Worm (Caenorhabditis elegans) whole organism, L4 larva: ENCODE data around the gene fbxa-9.

Source experiments
- D1046.2 ChIP-seq: fragments of 200-800 bp; sonication (Bioruptor generic); IDR thresholded peaks from 2 replicates; pipeline ENCODE4 v1.3.6; 2022; ENCODE audit warnings: missing genetic modification characterization, missing compliant biosample characterization
- F10B5.3 ChIP-seq: sonication (generic microtip); optimal IDR thresholded peaks from 2 replicates; lab custom pipeline; 2016; ENCODE audit warnings: mild to moderate bottlenecking, missing genetic modification characterization, missing compliant biosample characterization
- F37D6.2 ChIP-seq: sonication (generic microtip); optimal IDR thresholded peaks from 2 replicates; lab custom pipeline; 2016; ENCODE audit warnings: mild to moderate bottlenecking, missing genetic modification characterization, missing compliant biosample characterization
- F44E2.7 ChIP-seq: fragments of 200-800 bp; sonication (Bioruptor generic); IDR thresholded peaks from 2 replicates; pipeline ENCODE4 v2.1.2; 2022; ENCODE audit warnings: missing genetic modification characterization, missing compliant biosample characterization
- R02D3.7 ChIP-seq: fragments of 150-350 bp; sonication (generic microtip); optimal IDR thresholded peaks from 3 replicates; lab custom pipeline; 2014; ENCODE audit warnings: missing biosample characterization, missing genetic modification characterization
- T26A8.4 ChIP-seq: fragments of 200-800 bp; sonication (Bioruptor generic); IDR thresholded peaks from 2 replicates; pipeline ENCODE4 v1.3.6; 2022; ENCODE audit warnings: missing genetic modification characterization, missing compliant biosample characterization
- Y105C5A.15 ChIP-seq: fragments of 200-800 bp; sonication (Bioruptor generic); IDR thresholded peaks from 2 replicates; pipeline ENCODE4 v1.3.6; 2022; ENCODE audit warnings: missing genetic modification characterization, missing compliant biosample characterization
- ZK546.5 ChIP-seq, 2 experiments: sonication (generic microtip); optimal IDR thresholded peaks; 2 replicates each; lab custom pipeline; 2017; ENCODE audit warnings: missing biosample characterization in 2 of 2, missing genetic modification characterization in 2 of 2
- aly-2 ChIP-seq: sonication (generic microtip); optimal IDR thresholded peaks from 2 replicates; lab custom pipeline; 2018; ENCODE audit warnings: missing biosample characterization, missing genetic modification characterization
- ama-1 ChIP-seq: fragments of 150-350 bp; optimal IDR thresholded peaks from 2 replicates; lab custom pipeline; 2014; ENCODE audit warnings: inconsistent platforms, mixed read lengths
- arid-1 ChIP-seq: fragments of 200-800 bp; sonication (Bioruptor generic); conservative IDR thresholded peaks from 2 replicates; pipeline ENCODE4 v1.3.6; 2022; ENCODE audit warnings: missing genetic modification reagents, missing genetic modification characterization, missing compliant biosample characterization
- attf-4 ChIP-seq: sonication (generic microtip); optimal IDR thresholded peaks from 3 replicates; lab custom pipeline; 2017; ENCODE audit warnings: missing biosample characterization, missing genetic modification characterization
- ceh-28 ChIP-seq: fragments of 150-350 bp; optimal IDR thresholded peaks from 2 replicates; lab custom pipeline; 2014; ENCODE audit warnings: missing biosample characterization, missing genetic modification reagents, missing genetic modification characterization
- ceh-44 ChIP-seq: fragments of 200-800 bp; sonication (Bioruptor generic); IDR thresholded peaks from 2 replicates; pipeline ENCODE4 v1.3.6; 2022; ENCODE audit warnings: missing genetic modification reagents, missing genetic modification characterization, missing compliant biosample characterization
- ceh-62 ChIP-seq: sonication (generic microtip); optimal IDR thresholded peaks from 2 replicates; lab custom pipeline; 2017; ENCODE audit warnings: missing biosample characterization, missing genetic modification characterization
- ces-1 ChIP-seq: fragments of 150-350 bp; sonication (generic microtip); optimal IDR thresholded peaks from 4 replicates; lab custom pipeline; 2014; ENCODE audit warnings: missing biosample characterization, missing genetic modification reagents, missing genetic modification characterization
- daf-19 ChIP-seq: fragments of 200-800 bp; sonication (Bioruptor generic); conservative IDR thresholded peaks from 2 replicates; pipeline ENCODE4 v1.3.6; 2022; ENCODE audit warnings: missing genetic modification characterization, missing compliant biosample characterization
- daf-8 ChIP-seq: fragments of 200-800 bp; sonication (Bioruptor generic); IDR thresholded peaks from 2 replicates; pipeline ENCODE4 v1.3.6; 2022; ENCODE audit warnings: missing genetic modification characterization, missing compliant biosample characterization
- dmd-6 ChIP-seq: fragments of 200-800 bp; sonication (Bioruptor generic); IDR thresholded peaks from 2 replicates; pipeline ENCODE4 v1.3.6; 2022; ENCODE audit warnings: missing genetic modification reagents, missing genetic modification characterization, missing compliant biosample characterization
- dpl-1 ChIP-seq: fragments of 150-350 bp; optimal IDR thresholded peaks from 2 replicates; lab custom pipeline; 2014; ENCODE audit warnings: missing biosample characterization, missing genetic modification reagents, missing genetic modification characterization
- egl-27 ChIP-seq: sonication (generic microtip); optimal IDR thresholded peaks from 3 replicates; lab custom pipeline; 2017; ENCODE audit warnings: missing biosample characterization, missing genetic modification reagents, missing genetic modification characterization
- egl-43 ChIP-seq: fragments of 200-800 bp; sonication (Bioruptor generic); IDR thresholded peaks from 2 replicates; pipeline ENCODE4 v1.3.6; 2022; ENCODE audit warnings: missing genetic modification reagents, missing genetic modification characterization, missing compliant biosample characterization
- hlh-30 ChIP-seq: sonication (generic microtip); optimal IDR thresholded peaks from 2 replicates; lab custom pipeline; 2017; ENCODE audit warnings: antibody characterized with exemption, mild to moderate bottlenecking, missing genetic modification characterization, missing compliant biosample characterization; ENCODE audit not compliant: insufficient read depth
- jun-1 ChIP-seq: fragments of 150-350 bp; optimal IDR thresholded peaks from 2 replicates; lab custom pipeline; 2014; ENCODE audit warnings: missing biosample characterization, missing genetic modification reagents, missing genetic modification characterization
- lin-15B ChIP-seq: fragments of 150-350 bp; sonication (generic microtip); optimal IDR thresholded peaks from 3 replicates; lab custom pipeline; 2014; ENCODE audit warnings: missing biosample characterization, missing genetic modification characterization
- lin-29 ChIP-seq: fragments of 200-800 bp; sonication (Bioruptor generic); IDR thresholded peaks from 2 replicates; pipeline ENCODE4 v1.3.6; 2022; ENCODE audit warnings: missing genetic modification reagents, missing genetic modification characterization, missing compliant biosample characterization
- lin-38 ChIP-seq: fragments of 200-800 bp; sonication (Bioruptor generic); IDR thresholded peaks from 2 replicates; pipeline ENCODE4 v1.3.6; 2022; ENCODE audit warnings: missing genetic modification reagents, missing genetic modification characterization, missing compliant biosample characterization
- lir-3 ChIP-seq: sonication (generic microtip); optimal IDR thresholded peaks from 2 replicates; lab custom pipeline; 2016; ENCODE audit warnings: mild to moderate bottlenecking, missing genetic modification characterization, missing compliant biosample characterization
- lsy-2 ChIP-seq, 2 experiments: fragments of 150-350 bp in 1 of 2; sonication (generic microtip) in 1 of 2; optimal IDR thresholded peaks; 2 replicates each; lab custom pipeline; 2014 to 2017; ENCODE audit warnings: missing biosample characterization in 2 of 2, missing genetic modification characterization in 2 of 2
- mes-2 ChIP-seq: sonication (generic microtip); optimal IDR thresholded peaks from 2 replicates; lab custom pipeline; 2016; ENCODE audit warnings: missing genotype, mild to moderate bottlenecking, missing genetic modification characterization, missing compliant biosample characterization; ENCODE audit not compliant: poor library complexity, severe bottlenecking
- mxl-2 ChIP-seq: fragments of 200-800 bp; sonication (Bioruptor generic); conservative IDR thresholded peaks from 2 replicates; pipeline ENCODE4 v1.3.6; 2022; ENCODE audit warnings: missing genetic modification reagents, missing genetic modification characterization, missing compliant biosample characterization
- mxl-3 ChIP-seq: fragments of 200-800 bp; sonication (Bioruptor generic); optimal IDR thresholded peaks from 2 replicates; lab custom pipeline; 2018; ENCODE audit warnings: mild to moderate bottlenecking, missing genetic modification characterization, missing compliant biosample characterization
- nhr-28 ChIP-seq: fragments of 150-350 bp; optimal IDR thresholded peaks from 2 replicates; lab custom pipeline; 2014; ENCODE audit warnings: missing biosample characterization, missing genetic modification characterization
- nhr-42 ChIP-seq: fragments of 200-800 bp; sonication (Bioruptor generic); IDR thresholded peaks from 2 replicates; pipeline ENCODE4 v1.3.6; 2022; ENCODE audit warnings: missing genetic modification characterization, missing compliant biosample characterization
- nhr-77 ChIP-seq: fragments of 150-350 bp; optimal IDR thresholded peaks from 2 replicates; lab custom pipeline; 2014; ENCODE audit warnings: missing biosample characterization, missing genetic modification characterization
- pha-4 ChIP-seq, 2 experiments: fragments of 150-350 bp in 1 of 2; fragments of 200-800 bp in 1 of 2; sonication (Bioruptor generic) in 1 of 2; IDR thresholded peaks in 1 of 2; optimal IDR thresholded peaks in 1 of 2; 2 replicates each; pipeline versions ENCODE4 v1.3.6 to Lab custom; 2014 to 2022; ENCODE audit warnings: missing genetic modification characterization in 2 of 2, missing genetic modification reagents in 2 of 2, missing biosample characterization in 1 of 2, missing compliant biosample characterization in 1 of 2
- php-3 ChIP-seq: fragments of 200-800 bp; sonication (Bioruptor generic); IDR thresholded peaks from 2 replicates; pipeline ENCODE4 v1.3.6; 2022; ENCODE audit warnings: missing genetic modification reagents, missing genetic modification characterization, missing compliant biosample characterization
- pqm-1 ChIP-seq: sonication (generic microtip); optimal IDR thresholded peaks from 2 replicates; lab custom pipeline; 2017; ENCODE audit warnings: missing biosample characterization, missing genetic modification characterization
- rbr-2 ChIP-seq: sonication (generic microtip); optimal IDR thresholded peaks from 2 replicates; lab custom pipeline; 2016; ENCODE audit warnings: missing genotype, missing genetic modification characterization, missing compliant biosample characterization
- saeg-2 ChIP-seq: fragments of 200-800 bp; sonication (Bioruptor generic); IDR thresholded peaks from 2 replicates; pipeline ENCODE4 v1.3.6; 2022; ENCODE audit warnings: missing genetic modification reagents, missing genetic modification characterization, missing compliant biosample characterization
- snpc-4 ChIP-seq: fragments of 150-350 bp; optimal IDR thresholded peaks from 2 replicates; lab custom pipeline; 2014; ENCODE audit warnings: missing biosample characterization, missing genetic modification characterization
- zag-1 ChIP-seq: fragments of 150-350 bp; optimal IDR thresholded peaks from 2 replicates; lab custom pipeline; 2014; ENCODE audit warnings: missing biosample characterization, missing genetic modification characterization

fbxa-9 gene

DNA sequence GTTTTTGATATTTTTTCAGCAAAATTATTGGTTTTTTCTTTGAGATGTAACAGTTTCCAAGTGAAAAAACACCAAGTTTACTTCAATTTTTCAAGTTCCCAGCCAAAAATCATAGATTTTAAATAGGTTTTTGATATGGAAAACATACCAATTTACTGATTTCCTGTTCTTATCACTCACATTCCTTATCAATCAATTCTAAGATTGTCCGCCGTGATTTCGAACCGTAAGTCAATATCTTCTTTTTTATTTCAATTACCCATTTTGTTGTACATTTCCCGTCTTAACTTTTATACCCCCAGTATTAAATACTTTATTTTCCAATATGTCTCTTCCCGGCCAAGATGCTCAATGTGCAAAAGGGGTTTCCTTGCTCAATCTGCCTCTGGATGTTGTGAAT is 42.0 kb upstream of the fbxa-9 start, which contains the start of gene fbxa-38:
fbxa-38 (plus strand) TSS at position 195 of the 400 bp plus-strand sequence.
- TF ChIP-seq nhr-77 (tag; lab: Kevin White, UChicago): no peak
- TF ChIP-seq attf-4 (tag; lab: Kevin White, UChicago): no peak
- no peak for TF ChIP-seq jun-1
- no peak for TF ChIP-seq F37D6.2 (tag; lab: Kevin White, UChicago)
- TF ChIP-seq Y105C5A.15 (GFP tag; lab: Robert Waterston, UW): no peak
- no peak for TF ChIP-seq pqm-1
- no peak for TF ChIP-seq ama-1 (lab: Kevin White, UChicago)
- no peak for TF ChIP-seq lin-38 (GFP tag; lab: Robert Waterston, UW)
- no peak for TF ChIP-seq F10B5.3 (tag; lab: Kevin White, UChicago)
- TF ChIP-seq nhr-28: no peak
- no peak for TF ChIP-seq aly-2 (tag; lab: Kevin White, UChicago)
- TF ChIP-seq ces-1: no peak
- no peak for TF ChIP-seq rbr-2
- no peak for TF ChIP-seq arid-1 (GFP tag; lab: Robert Waterston, UW)
- TF ChIP-seq saeg-2 (GFP tag; lab: Robert Waterston, UW): no peak
- no peak for TF ChIP-seq lir-3
- no peak for TF ChIP-seq ceh-44 (GFP tag; lab: Robert Waterston, UW)
- no peak for TF ChIP-seq ceh-28 (tag; lab: Kevin White, UChicago)

DNA sequence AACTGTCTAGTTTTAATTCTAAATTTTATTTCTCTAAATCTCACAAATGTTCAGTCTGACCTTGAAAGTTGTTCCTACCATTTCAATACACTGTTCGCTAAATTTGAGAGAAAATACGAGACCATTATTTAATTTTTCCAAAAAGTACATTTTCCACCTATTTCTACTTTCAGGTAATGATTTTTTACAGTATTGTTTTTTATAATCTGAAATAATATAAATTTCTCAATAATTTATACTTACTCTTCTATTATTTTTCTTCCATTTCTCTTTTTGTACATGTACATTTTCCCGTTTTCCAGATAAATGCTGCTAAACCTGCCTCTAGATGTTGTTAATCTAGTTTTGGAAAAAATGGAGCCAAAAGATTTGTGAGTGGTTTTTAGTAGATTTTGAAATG is 39.0 kb upstream of the fbxa-9 start, which contains the start of gene fbxa-62:
fbxa-62 (plus strand) TSS at position 301 of the 400 bp plus-strand sequence.
- TF ChIP-seq F37D6.2 (tag; lab: Kevin White, UChicago) (no peak), daf-8 (no peak), mxl-3 (GFP tag; lab: Kevin White, UChicago) (no peak), D1046.2 (GFP tag; lab: Robert Waterston, UW) (no peak), ceh-28 (tag; lab: Kevin White, UChicago) (no peak), pha-4 (GFP tag; IDR thresholded peaks at IDR 0.05; lab: Robert Waterston, UW) (no peak), pha-4 (tag; optimal IDR thresholded peaks at IDR 0.05; lab: Kevin White, UChicago) (no peak), ceh-62 (tag; lab: Kevin White, UChicago) (no peak), php-3 (no peak), daf-19 (GFP tag; lab: Robert Waterston, UW) (no peak), R02D3.7 (tag; lab: Kevin White, UChicago) (no peak), lsy-2 (tag; optimal IDR thresholded peaks at IDR 0.05; lab: Kevin White, UChicago) (no peak), dmd-6 (no peak), egl-27 (tag; lab: Kevin White, UChicago) (no peak), F44E2.7 (GFP tag; lab: Robert Waterston, UW) (no peak), F10B5.3 (tag; lab: Kevin White, UChicago) (no peak), hlh-30 (tag; lab: Kevin White, UChicago) (no peak)

DNA sequence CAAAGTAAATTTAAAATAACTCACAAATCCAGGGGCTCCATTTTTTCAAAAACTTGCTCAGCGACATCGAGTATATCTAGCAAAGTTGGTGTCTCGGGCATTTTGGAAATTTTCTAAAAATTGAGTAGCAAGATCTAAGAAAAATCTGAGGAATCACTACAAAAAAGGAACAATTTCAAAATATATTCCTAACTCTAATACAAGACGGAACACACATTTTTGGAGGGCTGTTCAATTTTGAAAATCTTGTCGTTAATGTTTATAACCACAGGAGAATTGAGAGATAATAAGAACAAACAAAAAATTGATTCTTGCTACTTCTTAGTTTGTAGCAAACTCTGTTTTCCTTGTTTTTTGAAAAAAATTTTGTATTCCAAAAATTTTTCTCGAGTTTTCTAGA is 34.1 kb upstream of the fbxa-9 start, which contains the start of gene fbxa-47:
fbxa-47 (minus strand) TSS at position 101 of the 400 bp plus-strand sequence.
- TF ChIP-seq mxl-2 (GFP tag; lab: Robert Waterston, UW) (no peak), mes-2 (tag; lab: Kevin White, UChicago) (no peak), egl-43 (GFP tag; lab: Robert Waterston, UW) (no peak), nhr-42 (GFP tag; lab: Robert Waterston, UW) (no peak), zag-1 (no peak), dpl-1 (GFP tag; lab: Kevin White, UChicago) (no peak), lin-29 (no peak), snpc-4 (tag; lab: Kevin White, UChicago) (no peak), daf-8 (no peak), dmd-6 (no peak), T26A8.4 (GFP tag; lab: Robert Waterston, UW) (no peak), lin-15B (tag; lab: Kevin White, UChicago) (no peak), ZK546.5 (tag; optimal IDR thresholded peaks at IDR 0.05; lab: Kevin White, UChicago) (no peak)
